Fruit fly (Drosophila melanogaster) whole organism, embryonic: ENCODE data around the gene eco.

Source experiments
- BtbVII ChIP-seq: fragments of 200-800 bp; sonication (Bioruptor generic); optimal IDR thresholded peaks from 3 replicates; lab custom pipeline; 2017; ENCODE audit warnings: missing biosample characterization, mild to moderate bottlenecking, missing genetic modification characterization
- CG11085 ChIP-seq: fragments of 200-800 bp; sonication (Bioruptor generic); IDR thresholded peaks from 2 replicates; pipeline ENCODE4 v1.3.6; 2022; ENCODE audit warnings: missing biosample characterization, missing genetic modification characterization
- CG11398 ChIP-seq: fragments of 200-800 bp; sonication (Bioruptor generic); optimal IDR thresholded peaks from 2 replicates; lab custom pipeline; 2016; ENCODE audit warnings: missing biosample characterization, missing genetic modification characterization
- CG11723 ChIP-seq: fragments of 200-800 bp; sonication (Bioruptor generic); optimal IDR thresholded peaks from 2 replicates; lab custom pipeline; 2017; ENCODE audit warnings: missing biosample characterization, mild to moderate bottlenecking, missing genetic modification characterization
- CG12659 ChIP-seq: fragments of 200-800 bp; sonication (Bioruptor generic); optimal IDR thresholded peaks from 3 replicates; lab custom pipeline; 2017; ENCODE audit warnings: mild to moderate bottlenecking, missing biosample characterization, missing genetic modification reagents, missing genetic modification characterization
- CG13287 ChIP-seq: fragments of 200-800 bp; sonication (Bioruptor generic); IDR thresholded peaks from 2 replicates; pipeline ENCODE4 v1.3.6; 2022; ENCODE audit warnings: missing biosample characterization, missing genetic modification characterization; ENCODE audit not compliant: partially characterized antibody
- CG2889 ChIP-seq: fragments of 200-800 bp; sonication (Bioruptor generic); IDR thresholded peaks from 3 replicates; pipeline ENCODE4 v1.3.6; 2022; ENCODE audit warnings: missing biosample characterization, missing genetic modification characterization
- CG31224 ChIP-seq: fragments of 200-800 bp; sonication (Bioruptor generic); IDR thresholded peaks from 2 replicates; pipeline ENCODE4 v1.3.6; 2022; ENCODE audit warnings: missing biosample characterization, missing genetic modification characterization
- CG3726 ChIP-seq: fragments of 200-800 bp; sonication (Bioruptor generic); IDR thresholded peaks from 3 replicates; pipeline ENCODE4, ENCODE4 v1.3.6; 2022; ENCODE audit warnings: missing biosample characterization, missing genetic modification characterization
- CG42726 ChIP-seq: fragments of 200-800 bp; sonication (Bioruptor generic); IDR thresholded peaks from 2 replicates; pipeline ENCODE4 v1.3.6; 2022; ENCODE audit warnings: missing biosample characterization, missing genetic modification characterization; ENCODE audit not compliant: partially characterized antibody
- CG4404 ChIP-seq: fragments of 200-800 bp; sonication (Bioruptor generic); IDR thresholded peaks from 2 replicates; pipeline ENCODE4 v1.3.6; 2022; ENCODE audit warnings: missing biosample characterization, missing genetic modification characterization
- CG4424 ChIP-seq: fragments of 200-800 bp; sonication (Bioruptor generic); optimal IDR thresholded peaks from 3 replicates; lab custom pipeline; 2016; ENCODE audit warnings: missing biosample characterization, missing genetic modification characterization
- CG6272 ChIP-seq: fragments of 200-800 bp; sonication (Bioruptor generic); IDR thresholded peaks from 2 replicates; pipeline ENCODE4 v1.3.6; 2022; ENCODE audit warnings: missing biosample characterization, missing genetic modification characterization
- CG8089 ChIP-seq: fragments of 200-800 bp; sonication (Bioruptor generic); optimal IDR thresholded peaks from 3 replicates; lab custom pipeline; 2016; ENCODE audit warnings: missing biosample characterization, missing genetic modification characterization
- CG9609 ChIP-seq: fragments of 200-800 bp; sonication (Bioruptor generic); optimal IDR thresholded peaks from 3 replicates; lab custom pipeline; 2016; ENCODE audit warnings: missing biosample characterization, missing genetic modification characterization
- CG9876 ChIP-seq: fragments of 200-800 bp; sonication (Bioruptor generic); optimal IDR thresholded peaks from 2 replicates; lab custom pipeline; 2016; ENCODE audit warnings: missing biosample characterization, missing genetic modification characterization
- Drgx ChIP-seq: fragments of 200-800 bp; sonication (Bioruptor generic); IDR thresholded peaks from 2 replicates; pipeline ENCODE4 v1.3.6; 2022; ENCODE audit warnings: missing biosample characterization, missing genetic modification characterization
- Gsc ChIP-seq: fragments of 200-800 bp; sonication (Bioruptor generic); IDR thresholded peaks from 2 replicates; pipeline ENCODE4 v1.3.6; 2022; ENCODE audit warnings: missing biosample characterization, missing genetic modification characterization
- HLH54F ChIP-seq: fragments of 200-800 bp; sonication (Bioruptor generic); optimal IDR thresholded peaks from 3 replicates; lab custom pipeline; 2016; ENCODE audit warnings: missing biosample characterization, missing genetic modification characterization
- Jarid2 ChIP-seq: fragments of 200-800 bp; sonication (Bioruptor generic); optimal IDR thresholded peaks from 3 replicates; lab custom pipeline; 2017; ENCODE audit warnings: mild to moderate bottlenecking, missing biosample characterization, missing genetic modification reagents, missing genetic modification characterization
- NK7.1 ChIP-seq: fragments of 200-800 bp; sonication (Bioruptor generic); optimal IDR thresholded peaks from 3 replicates; lab custom pipeline; 2016; ENCODE audit warnings: missing biosample characterization, missing genetic modification characterization
- Sry-δ ChIP-seq: fragments of 200-800 bp; sonication (Bioruptor generic); optimal IDR thresholded peaks from 2 replicates; lab custom pipeline; 2016; ENCODE audit warnings: missing biosample characterization, missing genetic modification characterization
- Xrp1 ChIP-seq: fragments of 200-800 bp; sonication (Bioruptor generic); IDR thresholded peaks from 2 replicates; pipeline ENCODE4 v1.3.6; 2022; ENCODE audit warnings: missing biosample characterization, missing genetic modification characterization
- ac ChIP-seq: fragments of 200-800 bp; sonication (Bioruptor generic); optimal IDR thresholded peaks from 3 replicates; lab custom pipeline; 2017; ENCODE audit warnings: missing biosample characterization, mild to moderate bottlenecking, missing genetic modification characterization
- ara ChIP-seq: fragments of 200-800 bp; sonication (Bioruptor generic); IDR thresholded peaks from 2 replicates; pipeline ENCODE4 v1.3.6; 2022; ENCODE audit warnings: missing biosample characterization, missing genetic modification characterization
- ato ChIP-seq: fragments of 200-800 bp; sonication (Bioruptor generic); IDR thresholded peaks from 2 replicates; pipeline ENCODE4 v1.3.6; 2022; ENCODE audit warnings: missing biosample characterization, missing genetic modification characterization; ENCODE audit not compliant: partially characterized antibody
- bcd ChIP-seq: fragments of 200-800 bp; sonication (Bioruptor generic); optimal IDR thresholded peaks from 2 replicates; lab custom pipeline; 2017; ENCODE audit warnings: missing biosample characterization, mild to moderate bottlenecking, missing genetic modification characterization
- cato ChIP-seq: fragments of 200-800 bp; sonication (Bioruptor generic); optimal IDR thresholded peaks from 2 replicates; lab custom pipeline; 2016; ENCODE audit warnings: missing biosample characterization, missing genetic modification characterization, borderline replicate concordance
- cwo ChIP-seq: fragments of 200-800 bp; sonication (Bioruptor generic); optimal IDR thresholded peaks from 3 replicates; lab custom pipeline; 2017; ENCODE audit warnings: missing biosample characterization, missing genetic modification characterization, mild to moderate bottlenecking, moderate library complexity, missing genetic modification reagents
- dmrt11E ChIP-seq: fragments of 200-800 bp; sonication (Bioruptor generic); optimal IDR thresholded peaks from 3 replicates; lab custom pipeline; 2018; ENCODE audit warnings: missing biosample characterization, mild to moderate bottlenecking, missing genetic modification characterization, moderate library complexity
- dmrt99B ChIP-seq: fragments of 200-800 bp; sonication (Bioruptor generic); optimal IDR thresholded peaks from 2 replicates; lab custom pipeline; 2018; ENCODE audit warnings: missing biosample characterization, mild to moderate bottlenecking, missing genetic modification characterization, moderate library complexity
- gfzf ChIP-seq: fragments of 200-800 bp; sonication (Bioruptor generic); optimal IDR thresholded peaks from 2 replicates; lab custom pipeline; 2016; ENCODE audit warnings: missing biosample characterization, mild to moderate bottlenecking, missing genetic modification characterization, moderate library complexity
- her ChIP-seq: fragments of 200-800 bp; sonication (Bioruptor generic); optimal IDR thresholded peaks from 2 replicates; lab custom pipeline; 2016; ENCODE audit warnings: missing biosample characterization, missing genetic modification characterization
- ind ChIP-seq: fragments of 200-800 bp; sonication (Bioruptor generic); optimal IDR thresholded peaks from 3 replicates; lab custom pipeline; 2016; ENCODE audit warnings: missing biosample characterization, missing genetic modification characterization
- lbe ChIP-seq: fragments of 200-800 bp; sonication (Bioruptor generic); optimal IDR thresholded peaks from 2 replicates; lab custom pipeline; 2016; ENCODE audit warnings: missing biosample characterization, mild to moderate bottlenecking, missing genetic modification characterization
- lola ChIP-seq, 3 experiments: fragments of >200 bp in 2 of 3; fragments of 200-800 bp in 1 of 3; sonication (Bioruptor generic) in 1 of 3; optimal IDR thresholded peaks; 2 replicates each; lab custom pipeline; 2017 to 2019; ENCODE audit warnings: missing biosample characterization in 3 of 3, missing genetic modification characterization in 3 of 3, mild to moderate bottlenecking in 1 of 3, moderate library complexity in 1 of 3
- mirr ChIP-seq: fragments of 200-800 bp; sonication (Bioruptor generic); optimal IDR thresholded peaks from 3 replicates; lab custom pipeline; 2018; ENCODE audit warnings: missing biosample characterization, mild to moderate bottlenecking, missing genetic modification characterization
- nerfin-1 ChIP-seq: fragments of 200-800 bp; sonication (Bioruptor generic); optimal IDR thresholded peaks from 3 replicates; lab custom pipeline; 2019; ENCODE audit warnings: missing biosample characterization, mild to moderate bottlenecking, missing genetic modification characterization, moderate library complexity
- peb ChIP-seq: fragments of 200-800 bp; sonication (Bioruptor generic); IDR thresholded peaks from 2 replicates; pipeline ENCODE4 v1.3.6; 2022; ENCODE audit warnings: missing biosample characterization, missing genetic modification characterization
- pzg ChIP-seq: fragments of 200-800 bp; sonication (Bioruptor generic); optimal IDR thresholded peaks from 3 replicates; lab custom pipeline; 2018; ENCODE audit warnings: missing biosample characterization, mild to moderate bottlenecking, missing genetic modification characterization, moderate library complexity
- sens ChIP-seq: fragments of 200-800 bp; sonication (Bioruptor generic); peaks from one replicate; lab custom pipeline; 2016; ENCODE audit warnings: missing biosample characterization, missing genetic modification characterization
- sim ChIP-seq: fragments of 200-800 bp; sonication (Bioruptor generic); IDR thresholded peaks from 2 replicates; pipeline ENCODE4 v1.3.6; 2022; ENCODE audit warnings: missing biosample characterization, missing genetic modification characterization
- slbo ChIP-seq: fragments of 200-800 bp; sonication (Bioruptor generic); IDR thresholded peaks from 2 replicates; pipeline ENCODE4 v1.3.6; 2022; ENCODE audit warnings: missing biosample characterization, missing genetic modification characterization
- sob ChIP-seq: fragments of 200-800 bp; sonication (Bioruptor generic); IDR thresholded peaks from 2 replicates; pipeline ENCODE4 v1.3.6; 2022; ENCODE audit warnings: missing biosample characterization, missing genetic modification characterization
- tll ChIP-seq, 2 experiments: fragments of 200-800 bp in 1 of 2; fragments of >200 bp in 1 of 2; sonication (Bioruptor generic) in 1 of 2; optimal IDR thresholded peaks; 2 replicates each; lab custom pipeline; 2017 to 2019; ENCODE audit warnings: missing biosample characterization in 2 of 2, missing genetic modification characterization in 2 of 2, mild to moderate bottlenecking in 1 of 2, moderate library complexity in 1 of 2
- tx ChIP-seq: fragments of 200-800 bp; sonication (Bioruptor generic); optimal IDR thresholded peaks from 2 replicates; lab custom pipeline; 2016; ENCODE audit warnings: missing biosample characterization, missing genetic modification characterization
- unc-4 ChIP-seq: fragments of 200-800 bp; sonication (Bioruptor generic); IDR thresholded peaks from 2 replicates; pipeline ENCODE4 v1.3.6; 2022; ENCODE audit warnings: missing biosample characterization, missing genetic modification characterization; ENCODE audit not compliant: partially characterized antibody
- vfl ChIP-seq: fragments of 200-800 bp; sonication (Bioruptor generic); optimal IDR thresholded peaks from 2 replicates; lab custom pipeline; 2016; ENCODE audit warnings: missing biosample characterization, missing genetic modification characterization
- vnd ChIP-seq: fragments of 200-800 bp; sonication (Bioruptor generic); IDR thresholded peaks from 3 replicates; pipeline ENCODE4 v1.3.6; 2022; ENCODE audit warnings: missing biosample characterization, missing genetic modification characterization; ENCODE audit not compliant: partially characterized antibody
- wdn ChIP-seq: fragments of 200-800 bp; sonication (Bioruptor generic); IDR thresholded peaks from 2 replicates; pipeline ENCODE4 v1.3.6; 2022; ENCODE audit warnings: missing biosample characterization, missing genetic modification characterization
- wek ChIP-seq: fragments of 200-800 bp; sonication (Bioruptor generic); optimal IDR thresholded peaks from 3 replicates; lab custom pipeline; 2018; ENCODE audit warnings: missing biosample characterization, mild to moderate bottlenecking, missing genetic modification characterization, moderate library complexity

eco gene

dm6 chr3L:7361095-7361522 is 22.0 kb upstream of the eco start (continued):
- TF ChIP-seq ind (GFP tag; lab: Kevin White, UChicago) (no peak), CG6272 (GFP tag; lab: Robert Waterston, UW) (no peak), vfl (no peak), nerfin-1 (tag; lab: Kevin White, UChicago) (peak; percentile 53), tll (GFP tag; optimal IDR thresholded peaks at IDR 0.05; lab: Kevin White, UChicago) (no peak), vnd (GFP tag; lab: Robert Waterston, UW) (no peak), slbo (GFP tag; lab: Robert Waterston, UW) (no peak), ato (GFP tag; lab: Robert Waterston, UW) (no peak), CG9609 (no peak), CG9876 (GFP tag; lab: Kevin White, UChicago) (no peak), lola (GFP tag; optimal IDR thresholded peaks at IDR 0.05; lab: Kevin White, UChicago) (no peak), bcd (no peak), CG4424 (GFP tag; lab: Kevin White, UChicago) (no peak), tx (no peak), wek (GFP tag; lab: Kevin White, UChicago) (peak; percentile 5), cato (no peak), gfzf (GFP tag; lab: Kevin White, UChicago) (no peak), sob (GFP tag; lab: Robert Waterston, UW) (no peak), wdn (GFP tag; lab: Robert Waterston, UW) (no peak), Gsc (GFP tag; lab: Robert Waterston, UW) (no peak), CG11085 (GFP tag; lab: Robert Waterston, UW) (no peak), CG8089 (GFP tag; lab: Kevin White, UChicago) (no peak), BtbVII (GFP tag; lab: Kevin White, UChicago) (no peak), cwo (GFP tag; lab: Kevin White, UChicago) (peak; percentile 71), ac (GFP tag; lab: Kevin White, UChicago) (peak; percentile 56), dmrt11E (tag; lab: Kevin White, UChicago) (no peak), CG4404 (GFP tag; lab: Robert Waterston, UW) (no peak), peb (GFP tag; lab: Robert Waterston, UW) (no peak), sens (peak; percentile 71), unc-4 (GFP tag; lab: Robert Waterston, UW) (no peak; the same call in 1 of the 2 replicates), ara (GFP tag; lab: Robert Waterston, UW) (peak; percentile 46), Drgx (peak; percentile 62), CG12659 (GFP tag; lab: Kevin White, UChicago) (no peak), mirr (GFP tag; lab: Kevin White, UChicago) (peak; percentile 23), Xrp1 (GFP tag; lab: Robert Waterston, UW) (0 out of 2 replicates have a peak, but pooled peaks have one; percentile 28), Jarid2 (GFP tag; lab: Kevin White, UChicago) (no peak), HLH54F (GFP tag; lab: Kevin White, UChicago) (no peak), CG2889 (GFP tag; lab: Robert Waterston, UW) (no peak), pzg (GFP tag; lab: Kevin White, UChicago) (no peak), NK7.1 (GFP tag; lab: Kevin White, UChicago) (no peak), CG11723 (no peak), CG42726 (GFP tag; lab: Robert Waterston, UW) (no peak), CG13287 (GFP tag; lab: Robert Waterston, UW) (no peak), sim (no peak), her (GFP tag; lab: Kevin White, UChicago) (no peak), CG11398 (GFP tag; lab: Kevin White, UChicago) (no peak), CG3726 (GFP tag; lab: Robert Waterston, UW) (no peak), dmrt99B (tag; lab: Kevin White, UChicago) (peak; percentile 32), CG31224 (GFP tag; lab: Robert Waterston, UW) (no peak), Sry-δ (GFP tag; lab: Kevin White, UChicago) (no peak), lbe (GFP tag; lab: Kevin White, UChicago) (no peak)
